Worm (Caenorhabditis elegans): ENCODE data around the gene set-19.

- TF ChIP-seq med-1 (GFP tag; optimal IDR thresholded peaks at IDR 0.05; ENCODE audit: insufficient read depth) (no peak), ztf-29 (GFP tag; IDR thresholded peaks at IDR 0.05) (no peak), tab-1 (GFP tag; IDR thresholded peaks at IDR 0.05) (no peak), klf-2 (GFP tag; conservative IDR thresholded peaks at IDR 0.05) (no peak), flt-1 (GFP tag; IDR thresholded peaks at IDR 0.05) (no peak), T22C8.4 (GFP tag; IDR thresholded peaks at IDR 0.05) (no peak), ref-1 (GFP tag; conservative IDR thresholded peaks at IDR 0.05) (no peak), ztf-23 (GFP tag; IDR thresholded peaks at IDR 0.05) (no peak)
These were observed 33.0 kb downstream of the set-19 start, which contains the start of gene T22B7.3 for ce11 chrX:5646951-5647423.

All from whole organism, midembryonic.